Worm (Caenorhabditis elegans) whole organism, L4 larva: ENCODE data around the gene M7.7.

ENCODE experiments used
- aha-1 ChIP-seq: fragments of 150-350 bp; peaks from one replicate; lab custom pipeline; 2014; ENCODE audit warnings: missing biosample characterization, missing genetic modification characterization
- aly-2 ChIP-seq: sonication (generic microtip); optimal IDR thresholded peaks from 2 replicates; lab custom pipeline; 2018; ENCODE audit warnings: missing biosample characterization, missing genetic modification characterization
- ceh-82 ChIP-seq: sonication (generic microtip); optimal IDR thresholded peaks from 2 replicates; lab custom pipeline; 2017; ENCODE audit warnings: missing biosample characterization, missing genetic modification characterization
- lin-13 ChIP-seq: fragments of 150-350 bp; optimal IDR thresholded peaks from 2 replicates; lab custom pipeline; 2014; ENCODE audit warnings: missing biosample characterization, missing genetic modification reagents, missing genetic modification characterization
- lin-15B ChIP-seq: fragments of 150-350 bp; sonication (generic microtip); optimal IDR thresholded peaks from 3 replicates; lab custom pipeline; 2014; ENCODE audit warnings: missing biosample characterization, missing genetic modification characterization
- lsy-2 ChIP-seq, 2 experiments: fragments of 150-350 bp in 1 of 2; sonication (generic microtip) in 1 of 2; optimal IDR thresholded peaks; 2 replicates each; lab custom pipeline; 2014 to 2017; ENCODE audit warnings: missing biosample characterization in 2 of 2, missing genetic modification characterization in 2 of 2
- nhr-111 ChIP-seq: fragments of 200-800 bp; sonication (Bioruptor generic); optimal IDR thresholded peaks from 2 replicates; lab custom pipeline; 2018; ENCODE audit warnings: mild to moderate bottlenecking, missing genetic modification characterization, missing compliant biosample characterization
- nhr-28 ChIP-seq: fragments of 150-350 bp; optimal IDR thresholded peaks from 2 replicates; lab custom pipeline; 2014; ENCODE audit warnings: missing biosample characterization, missing genetic modification characterization
- nhr-77 ChIP-seq: fragments of 150-350 bp; optimal IDR thresholded peaks from 2 replicates; lab custom pipeline; 2014; ENCODE audit warnings: missing biosample characterization, missing genetic modification characterization
- rbr-2 ChIP-seq: sonication (generic microtip); optimal IDR thresholded peaks from 2 replicates; lab custom pipeline; 2016; ENCODE audit warnings: missing genotype, missing genetic modification characterization, missing compliant biosample characterization
- snpc-4 ChIP-seq: fragments of 150-350 bp; optimal IDR thresholded peaks from 2 replicates; lab custom pipeline; 2014; ENCODE audit warnings: missing biosample characterization, missing genetic modification characterization
- unc-62 ChIP-seq, 3 experiments: fragments of 150-350 bp in 1 of 3; sonication (generic microtip); optimal IDR thresholded peaks in 2 of 3; peaks in 1 of 3; 1 replicate in 1 of 3; 2 replicates in 2 of 3; lab custom pipeline; 2014 to 2017; ENCODE audit warnings: missing biosample characterization in 3 of 3, missing genetic modification characterization in 3 of 3, missing genetic modification reagents in 3 of 3, missing genotype in 1 of 3

DNA sequence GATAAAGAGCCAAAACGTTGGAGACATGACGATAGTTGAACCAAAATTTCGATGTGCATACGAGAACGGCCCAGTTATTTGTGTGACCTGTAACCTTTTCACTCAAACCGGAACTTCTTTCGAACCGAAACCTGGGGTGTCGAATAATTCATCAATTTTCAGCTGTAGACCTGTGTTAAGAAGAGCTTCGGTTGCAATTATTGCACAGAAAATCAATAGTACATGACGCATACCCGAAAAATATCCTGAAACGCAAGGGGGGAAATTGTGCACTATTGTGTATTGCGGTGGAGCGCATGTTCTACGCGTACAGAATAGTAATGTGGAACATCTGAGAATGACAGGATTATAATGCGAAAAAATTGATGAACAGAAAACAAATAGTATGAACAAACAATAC is 20.1 kb downstream of the M7.7 start, which contains the start of gene pigk-1:
- TF ChIP-seq rbr-2 (tag; lab: Kevin White, UChicago) (no peak), unc-62 (GFP tag; optimal IDR thresholded peaks at IDR 0.05 in 1 of 2; lab: Kevin White, UChicago) (no peak), unc-62 (tag; optimal IDR thresholded peaks at IDR 0.05; lab: Kevin White, UChicago) (no peak), lin-13 (GFP tag; lab: Kevin White, UChicago) (no peak), aly-2 (tag; lab: Kevin White, UChicago) (no peak), snpc-4 (tag; lab: Kevin White, UChicago) (no peak), lin-15B (tag; lab: Kevin White, UChicago) (no peak), ceh-82 (tag; lab: Kevin White, UChicago) (no peak), nhr-77 (no peak), nhr-28 (no peak), aha-1 (tag; lab: Kevin White, UChicago) (no peak), lsy-2 (tag; optimal IDR thresholded peaks at IDR 0.05; lab: Kevin White, UChicago) (no peak), nhr-111 (GFP tag; lab: Kevin White, UChicago) (no peak)
